Worm (Caenorhabditis elegans): Measurements from ENCODE around the gene F14F8.14.

DNA sequence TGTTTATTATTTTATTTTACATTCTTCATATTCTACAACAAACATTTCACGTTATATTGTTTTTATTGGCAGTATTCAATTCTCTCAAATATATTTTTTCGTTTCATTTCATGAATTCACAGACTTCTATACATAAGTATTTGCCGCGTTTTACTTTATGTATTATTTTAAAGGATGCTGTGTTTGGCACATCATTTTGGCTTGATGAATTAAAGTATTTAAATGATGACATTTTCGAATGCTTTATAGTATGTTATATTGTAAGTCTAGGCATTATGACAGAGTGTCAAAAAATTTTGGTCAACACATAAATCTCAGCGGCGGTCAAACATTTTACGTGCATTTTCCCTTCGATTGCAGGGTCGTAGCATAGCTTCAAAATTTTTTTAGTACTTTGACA is 29.0 kb upstream of the F14F8.14 start:
- TF ChIP-seq him-1 (tag; optimal IDR thresholded peaks at IDR 0.05) (no peak), W03F9.2 (tag; optimal IDR thresholded peaks at IDR 0.05) (no peak)

Data from whole organism, L4/young adult.